Fruit fly (Drosophila melanogaster) whole organism: ENCODE results near the gene abd-A.

ENCODE experiments used
- CG8478 ChIP-seq: fragments of >200 bp; optimal IDR thresholded peaks from 2 replicates; lab custom pipeline; 2018; ENCODE audit warnings: inconsistent platforms
- EcR ChIP-seq, 2 experiments: fragments of >200 bp; optimal IDR thresholded peaks; 2 replicates each; lab custom pipeline; 2017; ENCODE audit warnings: missing biosample characterization in 2 of 2, missing genetic modification characterization in 2 of 2, missing genetic modification reagents in 2 of 2
- pan ChIP-seq: fragments of >200 bp; optimal IDR thresholded peaks from 2 replicates; lab custom pipeline; 2017
- psq ChIP-seq: fragments of >200 bp; optimal IDR thresholded peaks from 2 replicates; lab custom pipeline; 2017
- usp ChIP-seq: fragments of >200 bp; optimal IDR thresholded peaks from 2 replicates; lab custom pipeline; 2017; ENCODE audit warnings: missing biosample characterization, missing genetic modification characterization, mixed read lengths

dm6 chr3R:16821473-16821872 is 8.4 kb downstream of the abd-A start:
- TF ChIP-seq pan (lab: Kevin White, UChicago), result no peak
- TF ChIP-seq psq (lab: Kevin White, UChicago), result no peak
- no peak for TF ChIP-seq usp
- no peak for TF ChIP-seq EcR (GFP tag; optimal IDR thresholded peaks at IDR 0.05; lab: Kevin White, UChicago)
- no peak for TF ChIP-seq CG8478 (lab: Kevin White, UChicago)
